Fruit fly (Drosophila melanogaster) whole organism, embryonic: ENCODE results near the gene CG4497.

Experiments
- C15 ChIP-seq: fragments of 200-800 bp; sonication (Bioruptor generic); IDR thresholded peaks from 3 replicates; pipeline ENCODE4 v1.3.6; 2022; ENCODE audit warnings: missing biosample characterization, missing genetic modification characterization
- CG12236 ChIP-seq: fragments of 200-800 bp; sonication (Bioruptor generic); optimal IDR thresholded peaks from 2 replicates; lab custom pipeline; 2016; ENCODE audit warnings: missing biosample characterization, missing genetic modification characterization
- CG13123 ChIP-seq: fragments of 200-800 bp; sonication (Bioruptor generic); optimal IDR thresholded peaks from 2 replicates; lab custom pipeline; 2016; ENCODE audit warnings: missing biosample characterization, missing genetic modification characterization
- CG14710 ChIP-seq: fragments of 200-800 bp; sonication (Bioruptor generic); optimal IDR thresholded peaks from 3 replicates; lab custom pipeline; 2019; ENCODE audit warnings: missing biosample characterization, mild to moderate bottlenecking, missing genetic modification characterization, moderate library complexity
- CG14860 ChIP-seq: fragments of 200-800 bp; sonication (Bioruptor generic); IDR thresholded peaks from 3 replicates; pipeline ENCODE4 v1.3.6; 2022; ENCODE audit warnings: missing biosample characterization, missing genetic modification characterization; ENCODE audit not compliant: partially characterized antibody
- CG16779 ChIP-seq: fragments of 200-800 bp; sonication (Bioruptor generic); IDR thresholded peaks from 2 replicates; pipeline ENCODE4 v1.3.6; 2022; ENCODE audit warnings: missing biosample characterization, missing genetic modification characterization
- CG32772 ChIP-seq: fragments of 200-800 bp; sonication (Bioruptor generic); IDR thresholded peaks from 2 replicates; pipeline ENCODE4 v1.3.6; 2022; ENCODE audit warnings: missing biosample characterization, missing genetic modification characterization
- Dp ChIP-seq: fragments of 200-800 bp; sonication (Bioruptor generic); optimal IDR thresholded peaks from 2 replicates; lab custom pipeline; 2018; ENCODE audit warnings: missing biosample characterization, mild to moderate bottlenecking, missing genetic modification characterization, moderate library complexity
- Meics ChIP-seq: fragments of 200-800 bp; sonication (Bioruptor generic); optimal IDR thresholded peaks from 2 replicates; lab custom pipeline; 2017; ENCODE audit warnings: missing biosample characterization, mild to moderate bottlenecking, missing genetic modification characterization
- PHDP ChIP-seq: fragments of 200-800 bp; sonication (Bioruptor generic); optimal IDR thresholded peaks from 3 replicates; lab custom pipeline; 2018; ENCODE audit warnings: missing biosample characterization, mild to moderate bottlenecking, missing genetic modification characterization, moderate library complexity
- bigmax ChIP-seq: fragments of 200-800 bp; sonication (Bioruptor generic); optimal IDR thresholded peaks from 2 replicates; lab custom pipeline; 2018; ENCODE audit warnings: missing biosample characterization, mild to moderate bottlenecking, missing genetic modification characterization
- fd3F ChIP-seq: fragments of 200-800 bp; sonication (Bioruptor generic); optimal IDR thresholded peaks from 2 replicates; lab custom pipeline; 2018; ENCODE audit warnings: missing biosample characterization, mild to moderate bottlenecking, missing genetic modification characterization, moderate library complexity
- repo ChIP-seq: fragments of 200-800 bp; sonication (Bioruptor generic); optimal IDR thresholded peaks from 2 replicates; lab custom pipeline; 2016; ENCODE audit warnings: missing biosample characterization, missing genetic modification characterization
- row ChIP-seq: fragments of 200-800 bp; sonication (Bioruptor generic); IDR thresholded peaks from 3 replicates; pipeline ENCODE4 v1.3.6; 2022; ENCODE audit warnings: missing biosample characterization, missing genetic modification characterization

DNA sequence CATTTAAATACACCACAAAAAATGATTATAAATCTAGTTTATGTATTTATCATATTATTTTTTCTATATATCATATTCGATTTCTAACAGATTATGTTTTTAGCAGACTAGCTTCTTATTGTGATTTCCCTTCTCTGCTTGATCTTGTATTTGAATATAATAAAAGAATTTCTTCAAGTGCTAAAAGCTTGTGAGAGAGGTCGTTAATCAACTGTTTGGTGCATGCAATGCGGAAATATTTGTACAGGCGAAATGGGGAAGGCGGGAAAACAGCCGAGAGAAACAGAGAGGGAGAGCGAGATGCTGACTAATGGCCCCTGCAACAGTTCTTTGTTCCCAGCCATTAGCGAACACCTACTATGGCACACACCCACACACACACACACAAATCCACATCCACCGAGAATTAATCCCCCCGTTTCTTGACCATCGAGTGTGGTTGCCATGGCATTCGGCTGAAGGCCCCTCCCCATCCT, 5.3 kb upstream of the CG4497 start:
- TF ChIP-seq CG14710 (tag; lab: Kevin White, UChicago) (no peak), PHDP (tag; lab: Kevin White, UChicago) (no peak), CG14860 (GFP tag; lab: Robert Waterston, UW) (no peak), CG32772 (GFP tag; lab: Robert Waterston, UW) (no peak), bigmax (GFP tag; lab: Kevin White, UChicago) (no peak), CG12236 (GFP tag; lab: Kevin White, UChicago) (no peak), repo (no peak), C15 (GFP tag; lab: Robert Waterston, UW) (no peak), Dp (GFP tag; lab: Kevin White, UChicago) (no peak), row (GFP tag; lab: Robert Waterston, UW) (no peak), Meics (GFP tag; lab: Kevin White, UChicago) (no peak), CG16779 (GFP tag; lab: Robert Waterston, UW) (no peak), fd3F (GFP tag; lab: Kevin White, UChicago) (no peak), CG13123 (GFP tag; lab: Kevin White, UChicago) (no peak)
